Fruit fly (Drosophila melanogaster) whole organism: ENCODE results near the gene Coq2.

Experiments
- CG8478 ChIP-seq: fragments of >200 bp; optimal IDR thresholded peaks from 2 replicates; lab custom pipeline; 2018; ENCODE audit warnings: inconsistent platforms
- EcR ChIP-seq, 2 experiments: fragments of >200 bp; optimal IDR thresholded peaks; 2 replicates each; lab custom pipeline; 2017; ENCODE audit warnings: missing biosample characterization in 2 of 2, missing genetic modification characterization in 2 of 2, missing genetic modification reagents in 2 of 2

- no peak for TF ChIP-seq CG8478 (lab: Kevin White, UChicago)
- no peak for TF ChIP-seq EcR (GFP tag; optimal IDR thresholded peaks at IDR 0.05; lab: Kevin White, UChicago)
Observed at dm6 chr3R:8316344-8317105, at the start of gene Coq2.
